Worm (Caenorhabditis elegans): ENCODE measurements around the gene nft-1.

DNA sequence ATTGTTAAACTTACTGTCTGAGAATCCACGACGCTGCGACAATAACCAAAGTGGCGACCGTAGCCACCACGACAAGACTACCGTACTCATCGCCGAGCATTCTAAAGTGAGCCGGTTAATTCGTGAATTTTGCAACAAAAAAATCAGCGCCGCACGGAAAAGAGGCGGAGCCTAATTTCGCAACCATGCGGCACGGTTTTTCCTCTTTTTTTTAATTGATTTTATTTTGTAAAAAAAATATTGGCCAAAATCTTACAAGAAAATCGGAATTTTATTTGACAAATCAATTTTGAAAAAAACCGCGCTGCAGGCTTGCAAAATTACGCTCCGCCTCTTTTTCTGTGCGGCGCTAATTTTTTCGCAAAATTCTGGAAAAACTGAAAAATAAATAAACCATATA lies 9.9 kb downstream of the nft-1 start, which contains the start of gene dolk-1:
- TF ChIP-seq ama-1 (optimal IDR thresholded peaks at IDR 0.05) (no peak), fos-1 (tag; optimal IDR thresholded peaks at IDR 0.05) (no peak), alr-1 (tag; optimal IDR thresholded peaks at IDR 0.05) (no peak), elt-3 (tag; optimal IDR thresholded peaks at IDR 0.05) (no peak), unc-62 (GFP tag; optimal IDR thresholded peaks at IDR 0.05) (no peak), mdl-1 (tag; optimal IDR thresholded peaks at IDR 0.05) (no peak), zag-1 (tag; optimal IDR thresholded peaks at IDR 0.05) (no peak), mab-5 (tag; optimal IDR thresholded peaks at IDR 0.05) (no peak), unc-39 (tag; optimal IDR thresholded peaks at IDR 0.05) (no peak), sma-3 (GFP tag; optimal IDR thresholded peaks at IDR 0.05) (no peak), ceh-16 (tag; optimal IDR thresholded peaks at IDR 0.05) (no peak), nhr-77 (tag; optimal IDR thresholded peaks at IDR 0.05) (no peak), R02D3.7 (tag; optimal IDR thresholded peaks at IDR 0.05) (no peak)
